Worm (Caenorhabditis elegans): ENCODE measurements around the gene sdz-18.

ce11 chrII:1679081-1679480, 27.2 kb downstream of the sdz-18 start, which contains the start of gene irld-36:
- no peak for TF ChIP-seq tab-1 (GFP tag; IDR thresholded peaks at IDR 0.05)
- no peak for TF ChIP-seq ztf-29 (GFP tag; IDR thresholded peaks at IDR 0.05)
- no peak for TF ChIP-seq T22C8.4 (GFP tag; IDR thresholded peaks at IDR 0.05)
- TF ChIP-seq cog-1 (tag; optimal IDR thresholded peaks at IDR 0.05): no peak
- no peak for TF ChIP-seq flt-1 (GFP tag; IDR thresholded peaks at IDR 0.05)
- no peak for TF ChIP-seq klf-2 (GFP tag; conservative IDR thresholded peaks at IDR 0.05)
- TF ChIP-seq ref-1 (GFP tag; conservative IDR thresholded peaks at IDR 0.05): no peak
- no peak for TF ChIP-seq ztf-23 (GFP tag; IDR thresholded peaks at IDR 0.05)
- no peak for TF ChIP-seq med-1 (GFP tag; optimal IDR thresholded peaks at IDR 0.05; ENCODE audit: insufficient read depth)

Measured in whole organism, midembryonic.